Fruit fly (Drosophila melanogaster) whole organism, wandering third instar larva: ENCODE results near the gene HisRS.

Experiments used
- Abd-B ChIP-seq: fragments of >200 bp; optimal IDR thresholded peaks from 2 replicates; lab custom pipeline; 2017; ENCODE audit warnings: missing biosample characterization, missing genetic modification characterization
- CG32264 ChIP-seq: fragments of 200-800 bp; sonication (Bioruptor generic); optimal IDR thresholded peaks from 2 replicates; lab custom pipeline; 2016; ENCODE audit warnings: missing biosample characterization, missing genetic modification characterization
- CG9705 ChIP-seq: fragments of 200-800 bp; sonication (Bioruptor generic); optimal IDR thresholded peaks from 2 replicates; lab custom pipeline; 2018; ENCODE audit warnings: missing biosample characterization, mild to moderate bottlenecking, missing genetic modification characterization
- CrebA ChIP-seq: fragments of 200-800 bp; sonication (Bioruptor generic); optimal IDR thresholded peaks from 2 replicates; lab custom pipeline; 2016; ENCODE audit warnings: missing biosample characterization, mild to moderate bottlenecking, missing genetic modification characterization, borderline replicate concordance
- Dfd ChIP-seq: fragments of >200 bp; optimal IDR thresholded peaks from 2 replicates; lab custom pipeline; 2017; ENCODE audit warnings: missing biosample characterization, missing genetic modification characterization
- Dif ChIP-seq: fragments of 200-275, 200-300 bp; sonication (Bioruptor generic); optimal IDR thresholded peaks from 2 replicates; lab custom pipeline; 2018; ENCODE audit warnings: missing biosample characterization, missing genetic modification characterization; ENCODE audit not compliant: partially characterized antibody
- GATAd ChIP-seq: sonication (Bioruptor generic); optimal IDR thresholded peaks from 2 replicates; lab custom pipeline; 2016; ENCODE audit warnings: missing biosample characterization, missing genetic modification characterization
- HLH106 ChIP-seq: fragments of 200-800 bp; optimal IDR thresholded peaks from 3 replicates; lab custom pipeline; 2019; ENCODE audit warnings: missing biosample characterization, mild to moderate bottlenecking, missing genetic modification characterization, moderate library complexity
- Hnf4 ChIP-seq: fragments of 200-800 bp; sonication (Bioruptor generic); optimal IDR thresholded peaks from 2 replicates; lab custom pipeline; 2016; ENCODE audit warnings: missing biosample characterization, mild to moderate bottlenecking, missing genetic modification characterization
- Hr78 ChIP-seq: fragments of >200 bp; optimal IDR thresholded peaks from 2 replicates; lab custom pipeline; 2017; ENCODE audit warnings: missing biosample characterization, missing genetic modification characterization
- Hr83 ChIP-seq: fragments of 200-300 bp; sonication (Bioruptor generic); optimal IDR thresholded peaks from 2 replicates; lab custom pipeline; 2016; ENCODE audit warnings: missing biosample characterization, mild to moderate bottlenecking, missing genetic modification characterization, moderate library complexity; ENCODE audit not compliant: poor library complexity, severe bottlenecking
- Jra ChIP-seq: sonication (Bioruptor generic); optimal IDR thresholded peaks from 2 replicates; lab custom pipeline; 2016; ENCODE audit warnings: missing biosample characterization, missing genetic modification characterization
- Mio ChIP-seq: sonication (Bioruptor generic); optimal IDR thresholded peaks from 2 replicates; lab custom pipeline; 2016; ENCODE audit warnings: missing biosample characterization, missing genetic modification characterization
- Myc ChIP-seq: fragments of >200 bp; optimal IDR thresholded peaks from 2 replicates; lab custom pipeline; 2017
- N ChIP-seq: fragments of >200 bp; optimal IDR thresholded peaks from 2 replicates; lab custom pipeline; 2018; ENCODE audit warnings: missing biosample characterization, missing external identifiers, missing genetic modification characterization
- OdsH ChIP-seq: fragments of 200-800 bp; sonication (Bioruptor generic); optimal IDR thresholded peaks from 2 replicates; lab custom pipeline; 2016; ENCODE audit warnings: missing biosample characterization, mild to moderate bottlenecking, missing genetic modification characterization
- Rel ChIP-seq, 2 experiments: fragments of 200-800 bp; sonication (Bioruptor generic) in 1 of 2; optimal IDR thresholded peaks; 2 replicates in 1 of 2; 3 replicates in 1 of 2; lab custom pipeline; 2016 to 2019; ENCODE audit warnings: mild to moderate bottlenecking in 2 of 2, missing biosample characterization in 2 of 2, missing genetic modification characterization in 2 of 2, moderate library complexity in 1 of 2
- Sp1 ChIP-seq: fragments of 200-800 bp; sonication (Bioruptor generic); optimal IDR thresholded peaks from 3 replicates; lab custom pipeline; 2019; ENCODE audit warnings: missing biosample characterization, mild to moderate bottlenecking, missing genetic modification characterization, moderate library complexity
- Vsx2 ChIP-seq: fragments of 200-300, 225-300 bp; sonication (Bioruptor generic); optimal IDR thresholded peaks from 2 replicates; lab custom pipeline; 2018; ENCODE audit warnings: missing biosample characterization, missing genetic modification characterization; ENCODE audit not compliant: partially characterized antibody
- br ChIP-seq: fragments of 200-800 bp; sonication (Bioruptor generic); optimal IDR thresholded peaks from 2 replicates; lab custom pipeline; 2016; ENCODE audit warnings: missing biosample characterization, missing genetic modification characterization
- brk ChIP-seq: fragments of 200-800 bp; sonication (Bioruptor generic); optimal IDR thresholded peaks from 2 replicates; lab custom pipeline; 2016; ENCODE audit warnings: missing biosample characterization, mild to moderate bottlenecking, missing genetic modification characterization
- dl ChIP-seq, 2 experiments: fragments of 175-275, 200-275 bp in 1 of 2; fragments of 200-275 bp in 1 of 2; sonication (Bioruptor generic); optimal IDR thresholded peaks; lab custom pipeline; 2018; ENCODE audit warnings: mild to moderate bottlenecking in 2 of 2, missing biosample characterization in 2 of 2, missing genetic modification characterization in 2 of 2, moderate library complexity in 2 of 2; ENCODE audit not compliant: partially characterized antibody in 2 of 2, insufficient read depth in 1 of 2
- dmrt93B ChIP-seq: fragments of 200-800 bp; sonication (Bioruptor generic); optimal IDR thresholded peaks from 2 replicates; lab custom pipeline; 2018; ENCODE audit warnings: missing biosample characterization, mild to moderate bottlenecking, missing genetic modification characterization
- dsf ChIP-seq: sonication (Bioruptor generic); optimal IDR thresholded peaks from 2 replicates; lab custom pipeline; 2016; ENCODE audit warnings: missing biosample characterization, missing genetic modification characterization, borderline replicate concordance
- ey ChIP-seq: fragments of 200-800 bp; sonication (Bioruptor generic); optimal IDR thresholded peaks from 2 replicates; lab custom pipeline; 2016; ENCODE audit warnings: missing biosample characterization, missing genetic modification characterization
- foxo ChIP-seq, 2 experiments: fragments of 200-800 bp; sonication (Bioruptor generic); optimal IDR thresholded peaks; 2 replicates in 1 of 2; 3 replicates in 1 of 2; lab custom pipeline; 2016 to 2017; ENCODE audit warnings: missing biosample characterization in 2 of 2, missing genetic modification characterization in 2 of 2
- fru ChIP-seq: fragments of 200-800 bp; sonication (Bioruptor generic); optimal IDR thresholded peaks from 3 replicates; lab custom pipeline; 2016; ENCODE audit warnings: missing biosample characterization, mild to moderate bottlenecking, missing genetic modification characterization
- h ChIP-seq: fragments of 200-800 bp; sonication (Bioruptor generic); optimal IDR thresholded peaks from 3 replicates; lab custom pipeline; 2016; ENCODE audit warnings: missing biosample characterization, mild to moderate bottlenecking, missing genetic modification characterization
- jim ChIP-seq: fragments of 175-275, 200-325 bp; sonication (Bioruptor generic); optimal IDR thresholded peaks from 2 replicates; lab custom pipeline; 2016; ENCODE audit warnings: missing biosample characterization, mild to moderate bottlenecking, missing genetic modification characterization
- lola ChIP-seq: fragments of >200 bp; optimal IDR thresholded peaks from 2 replicates; lab custom pipeline; 2017; ENCODE audit warnings: missing biosample characterization, missing genetic modification characterization
- pan ChIP-seq: fragments of >200 bp; optimal IDR thresholded peaks from 2 replicates; lab custom pipeline; 2017
- psq ChIP-seq: fragments of 200-800 bp; sonication (Bioruptor generic); optimal IDR thresholded peaks from 3 replicates; lab custom pipeline; 2017; ENCODE audit warnings: missing biosample characterization, mild to moderate bottlenecking, missing genetic modification characterization, moderate library complexity
- rgr ChIP-seq: fragments of 200-800 bp; sonication (Bioruptor generic); optimal IDR thresholded peaks from 3 replicates; lab custom pipeline; 2016; ENCODE audit warnings: missing biosample characterization, mild to moderate bottlenecking, missing genetic modification characterization
- sage ChIP-seq: fragments of 200-800 bp; sonication (Bioruptor generic); optimal IDR thresholded peaks from 2 replicates; lab custom pipeline; 2016; ENCODE audit warnings: missing biosample characterization, mild to moderate bottlenecking, missing genetic modification characterization
- sv ChIP-seq: fragments of 200-800 bp; sonication (Bioruptor generic); optimal IDR thresholded peaks from 3 replicates; lab custom pipeline; 2016; ENCODE audit warnings: missing biosample characterization, missing genetic modification characterization
- tai ChIP-seq: sonication (Bioruptor generic); optimal IDR thresholded peaks from 2 replicates; lab custom pipeline; 2016; ENCODE audit warnings: missing biosample characterization, missing genetic modification characterization
- usp ChIP-seq: fragments of >200 bp; optimal IDR thresholded peaks from 2 replicates; lab custom pipeline; 2017; ENCODE audit warnings: missing biosample characterization, missing genetic modification characterization
- woc ChIP-seq: sonication (Bioruptor generic); optimal IDR thresholded peaks from 2 replicates; lab custom pipeline; 2016; ENCODE audit warnings: missing biosample characterization, mild to moderate bottlenecking, missing genetic modification characterization

Gene HisRS

DNA sequence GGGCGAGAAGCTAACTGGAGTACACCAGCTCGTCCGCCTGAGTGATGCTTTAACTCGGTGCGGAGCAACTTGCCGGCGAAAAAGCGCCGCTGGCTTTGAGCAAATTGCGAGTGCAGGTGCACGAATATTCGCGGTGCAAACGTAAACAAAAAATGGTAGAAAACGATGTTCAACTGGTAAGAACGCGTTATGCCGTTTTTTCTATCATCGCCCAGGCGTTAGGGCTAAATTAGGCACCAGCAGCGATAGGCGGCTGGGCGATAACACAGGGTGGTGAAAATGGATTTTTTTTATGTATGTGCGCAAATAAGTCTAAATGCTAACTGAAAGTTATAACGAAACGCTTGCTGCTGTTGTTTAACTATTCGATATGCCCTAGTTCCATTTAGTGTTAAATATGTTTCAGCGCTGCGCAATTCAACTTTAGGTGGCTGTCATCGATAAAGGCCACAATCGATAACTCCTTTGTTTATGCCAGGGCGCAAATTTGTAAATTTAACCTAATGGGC lies 15.5 kb upstream of the HisRS start, which contains the start of the genes Pgant7 and Xrcc2:
Gene Pgant7, minus strand, starts transcription at position 308 of the 509 bp plus-strand sequence.
Gene Xrcc2, plus strand, starts transcription at position 449 of the 509 bp plus-strand sequence.
- TF ChIP-seq Myc (lab: Kevin White, UChicago) (peak; percentile 28), Sp1 (GFP tag; lab: Kevin White, UChicago) (peak; percentile 1), sage (GFP tag; lab: Kevin White, UChicago) (no peak), ey (no peak), psq (GFP tag; lab: Kevin White, UChicago) (no peak)

DNA sequence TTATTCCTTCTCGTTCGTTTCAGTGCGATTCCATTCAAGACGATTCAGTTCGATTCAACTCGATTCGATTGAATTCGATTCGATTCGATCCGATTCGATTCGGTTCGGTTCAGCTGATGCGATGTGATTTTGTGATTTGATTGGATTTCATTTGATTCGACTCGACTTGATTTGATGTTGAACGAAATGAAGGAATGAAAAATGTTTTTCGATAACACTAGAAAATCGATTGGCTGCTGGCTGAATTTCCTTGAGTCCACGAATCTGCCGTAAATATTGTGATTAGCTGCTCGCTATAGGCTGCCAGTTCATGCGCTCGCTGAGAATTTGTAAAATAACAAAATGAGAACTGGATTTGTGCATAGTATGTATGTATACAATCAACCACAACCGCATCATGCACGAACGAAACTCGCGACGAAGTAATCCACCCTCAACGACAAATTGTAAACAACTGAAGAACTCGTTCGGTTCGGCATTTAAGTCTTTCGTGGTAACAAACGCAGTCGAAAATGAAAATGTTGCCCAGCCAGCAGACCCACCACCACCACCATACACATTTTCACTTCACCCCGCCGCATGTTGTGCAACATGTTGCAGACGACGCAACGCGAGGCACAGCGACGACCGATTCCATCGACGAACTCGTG lies 10.2 kb upstream of the HisRS start, which contains the start of gene Wnt5:
Gene Wnt5, minus strand, starts transcription at position 458 of the 650 bp plus-strand sequence.
- TF ChIP-seq dl (GFP tag; optimal IDR thresholded peaks at IDR 0.05; lab: Kevin White, UChicago; ENCODE audit: insufficient read depth in 1 of 2, partially characterized antibody in 2 of 2) (peak in 1 of 2 experiments; percentile 1), jim (GFP tag; lab: Kevin White, UChicago) (no peak), woc (peak; percentile 13), Myc (lab: Kevin White, UChicago) (no peak), Dif (GFP tag; lab: Kevin White, UChicago) (no peak), CG32264 (GFP tag; lab: Kevin White, UChicago) (no peak), pan (no peak), Vsx2 (GFP tag; lab: Kevin White, UChicago) (no peak), Sp1 (GFP tag; lab: Kevin White, UChicago) (peak; percentile 5), N (GFP tag; lab: Kevin White, UChicago) (no peak), h (GFP tag; lab: Kevin White, UChicago) (peak; percentile 8), Rel (GFP tag; optimal IDR thresholded peaks at IDR 0.05; lab: Kevin White, UChicago) (no peak), Rel (tag; optimal IDR thresholded peaks at IDR 0.05; lab: Kevin White, UChicago) (no peak), Hr83 (GFP tag; lab: Kevin White, UChicago) (no peak), lola (GFP tag; lab: Kevin White, UChicago) (no peak), GATAd (GFP tag; lab: Kevin White, UChicago) (no peak), rgr (GFP tag; lab: Kevin White, UChicago) (no peak), CG9705 (GFP tag; lab: Kevin White, UChicago) (no peak)

DNA sequence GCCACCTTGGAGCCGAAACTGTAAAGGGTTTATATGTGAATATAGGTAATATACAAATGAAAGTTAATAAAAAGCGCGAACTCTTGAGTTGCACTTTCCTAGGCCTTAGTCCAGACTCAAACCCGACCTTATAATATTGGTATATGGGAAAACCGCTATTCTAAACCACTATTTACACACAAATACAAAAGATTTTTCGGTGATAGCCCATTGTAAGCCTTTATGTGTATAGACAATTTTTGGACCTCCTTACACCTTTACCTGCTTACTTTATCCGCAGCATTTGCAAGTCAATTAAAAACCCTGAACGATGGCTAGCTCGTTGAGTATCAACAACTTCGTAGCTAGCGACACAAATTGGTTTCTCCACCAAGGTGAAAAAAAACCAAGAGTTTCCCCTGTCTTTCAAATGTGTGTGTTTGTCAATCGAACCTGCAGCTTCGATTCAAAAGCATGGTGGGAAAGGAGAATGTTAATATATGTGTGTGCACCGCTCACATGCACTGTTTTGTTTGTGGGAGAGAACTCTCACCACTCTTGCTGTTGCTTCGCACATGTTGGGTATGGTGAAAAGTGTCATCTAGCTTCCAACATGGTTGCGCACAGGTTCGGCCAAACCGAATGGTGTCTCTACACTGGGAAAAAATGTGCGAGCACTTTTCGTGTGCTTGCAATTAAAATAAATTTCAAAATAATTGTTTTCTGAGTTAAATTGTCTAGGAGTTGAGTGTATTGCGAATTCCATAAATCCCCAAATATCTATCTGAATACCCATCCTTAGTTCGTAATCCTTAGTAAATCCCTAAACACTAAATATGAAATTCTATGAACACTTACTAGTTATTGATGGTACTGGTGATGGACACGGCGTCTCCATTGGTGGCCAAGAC lies 8.3 kb upstream of the HisRS start:
- no peak for TF ChIP-seq dmrt93B (GFP tag; lab: Kevin White, UChicago)
- peak; percentile 48 for TF ChIP-seq ey
- no peak for TF ChIP-seq Vsx2 (GFP tag; lab: Kevin White, UChicago)
- no peak for TF ChIP-seq Dfd (GFP tag; lab: Kevin White, UChicago)
- TF ChIP-seq dsf (GFP tag; lab: Kevin White, UChicago) = no peak
- TF ChIP-seq CG9705 (GFP tag; lab: Kevin White, UChicago) = no peak
- no peak for TF ChIP-seq CG32264 (GFP tag; lab: Kevin White, UChicago)
- TF ChIP-seq Abd-B (GFP tag; lab: Kevin White, UChicago) = no peak
- peak; percentile 3 for TF ChIP-seq Jra (GFP tag; lab: Kevin White, UChicago)
- TF ChIP-seq Hr78 = no peak
- TF ChIP-seq usp (GFP tag; lab: Kevin White, UChicago) = no peak
- TF ChIP-seq CrebA (GFP tag; lab: Kevin White, UChicago) = no peak
- no peak for TF ChIP-seq lola (GFP tag; lab: Kevin White, UChicago)
- no peak for TF ChIP-seq GATAd (GFP tag; lab: Kevin White, UChicago)
- TF ChIP-seq jim (GFP tag; lab: Kevin White, UChicago) = no peak
- TF ChIP-seq Rel (GFP tag; optimal IDR thresholded peaks at IDR 0.05; lab: Kevin White, UChicago) = no peak
- TF ChIP-seq Rel (tag; optimal IDR thresholded peaks at IDR 0.05; lab: Kevin White, UChicago) = no peak
- TF ChIP-seq HLH106 (tag; lab: Kevin White, UChicago) = peak; percentile 17
- TF ChIP-seq sage (GFP tag; lab: Kevin White, UChicago) = peak; percentile 11
- TF ChIP-seq foxo (GFP tag; optimal IDR thresholded peaks at IDR 0.05; lab: Kevin White, UChicago) = peak in 1 of 2 experiments; percentile 80
- peak; percentile 74 for TF ChIP-seq fru
- TF ChIP-seq Dif (GFP tag; lab: Kevin White, UChicago) = no peak
- TF ChIP-seq Hnf4 (GFP tag; lab: Kevin White, UChicago) = peak; percentile 56
- TF ChIP-seq br (GFP tag; lab: Kevin White, UChicago) = peak; percentile 56
- no peak for TF ChIP-seq N (GFP tag; lab: Kevin White, UChicago)
- TF ChIP-seq brk = no peak
- TF ChIP-seq Myc (lab: Kevin White, UChicago) = peak; percentile 45
- no peak for TF ChIP-seq Mio (GFP tag; lab: Kevin White, UChicago)
- TF ChIP-seq OdsH (GFP tag; lab: Kevin White, UChicago) = peak; percentile 46
- TF ChIP-seq psq (GFP tag; lab: Kevin White, UChicago) = peak; percentile 17
- peak; percentile 52 for TF ChIP-seq sv (GFP tag; lab: Kevin White, UChicago)
- TF ChIP-seq Sp1 (GFP tag; lab: Kevin White, UChicago) = peak; percentile 26
- TF ChIP-seq tai (GFP tag; lab: Kevin White, UChicago) = no peak
- TF ChIP-seq woc = no peak
- no peak for TF ChIP-seq pan
- peak; percentile 64 for TF ChIP-seq rgr (GFP tag; lab: Kevin White, UChicago)
- TF ChIP-seq dl (GFP tag; optimal IDR thresholded peaks at IDR 0.05; lab: Kevin White, UChicago; ENCODE audit: insufficient read depth in 1 of 2, partially characterized antibody in 2 of 2) = no peak
